In the genomic region with DNA sequence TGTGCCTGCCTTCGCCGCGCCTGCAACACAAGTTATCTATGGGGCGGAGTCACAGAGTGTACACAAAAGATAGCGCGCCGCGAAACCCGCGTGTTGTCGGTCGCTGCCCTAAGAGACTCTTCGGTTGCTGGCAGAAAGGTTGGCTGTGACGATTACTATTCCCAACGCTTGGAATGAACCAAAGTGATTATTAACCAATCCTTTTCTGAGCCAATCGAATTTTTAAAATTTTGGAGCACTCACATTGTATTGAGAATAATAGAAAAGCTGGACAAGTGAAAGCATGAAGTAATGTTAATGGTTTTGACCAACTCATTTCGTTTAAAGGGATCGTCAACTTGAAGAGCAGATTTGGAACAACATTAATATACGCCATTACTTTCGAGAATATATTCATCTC, we compare ENCODE assay signal across 5 worm cellular contexts.
TF ChIP-seq lines count a peak whose summit lies in the region.

No protein-coding gene starts in this region.

TF ChIP-seq in whole organism, L1 larva, 84 proteins besides CTCF, POLR2A, EP300 and RAD21 (continued from another document and continues in another):
- TF ChIP-seq tlp-1 (tag; optimal IDR thresholded peaks at IDR 0.05; lab: Kevin White, UChicago) (no peak), nhr-19 (GFP tag; conservative IDR thresholded peaks at IDR 0.05; lab: Robert Waterston, UW) (peak; percentile 88), unc-130 (tag; optimal IDR thresholded peaks at IDR 0.05; lab: Kevin White, UChicago) (no peak), egl-27 (tag; optimal IDR thresholded peaks at IDR 0.05; lab: Kevin White, UChicago) (no peak), isw-1 (GFP tag; IDR thresholded peaks at IDR 0.05; lab: Robert Waterston, UW) (no peak), snu-23 (GFP tag; optimal IDR thresholded peaks at IDR 0.05; lab: Kevin White, UChicago) (peak; percentile 81), mdl-1 (tag; optimal IDR thresholded peaks at IDR 0.05; lab: Kevin White, UChicago) (peak in 1 of 2 experiments; percentile 54), zag-1 (tag; optimal IDR thresholded peaks at IDR 0.05; lab: Kevin White, UChicago) (no peak), xbp-1 (tag; optimal IDR thresholded peaks at IDR 0.05; lab: Kevin White, UChicago) (peak; percentile 58), fos-1 (tag; optimal IDR thresholded peaks at IDR 0.05; lab: Kevin White, UChicago) (peak; percentile 44), nhr-12 (tag; optimal IDR thresholded peaks at IDR 0.05; lab: Kevin White, UChicago) (no peak), vab-15 (tag; optimal IDR thresholded peaks at IDR 0.05; lab: Kevin White, UChicago) (no peak), efl-3 (GFP tag; optimal IDR thresholded peaks at IDR 0.05; lab: Kevin White, UChicago) (no peak), C16A3.4 (tag; optimal IDR thresholded peaks at IDR 0.05; lab: Kevin White, UChicago) (no peak), irx-1 (tag; optimal IDR thresholded peaks at IDR 0.05; lab: Kevin White, UChicago) (peak; percentile 71), ceh-88 (GFP tag; IDR thresholded peaks at IDR 0.05; lab: Robert Waterston, UW) (peak; percentile 62; the same call in 1 of the 2 replicates), C04F5.9 (tag; optimal IDR thresholded peaks at IDR 0.05; lab: Kevin White, UChicago) (peak; percentile 43), skn-1 (tag; optimal IDR thresholded peaks at IDR 0.05; lab: Kevin White, UChicago) (no peak), hlh-17 (GFP tag; optimal IDR thresholded peaks at IDR 0.05; lab: Kevin White, UChicago; ENCODE audit: borderline replicate concordance) (no peak), ceh-63 (GFP tag; optimal IDR thresholded peaks at IDR 0.05; lab: Kevin White, UChicago) (no peak), tbx-2 (tag; optimal IDR thresholded peaks at IDR 0.05; lab: Kevin White, UChicago) (peak; percentile 60), hlh-4 (tag; optimal IDR thresholded peaks at IDR 0.05; lab: Kevin White, UChicago) (no peak), nhr-77 (tag; optimal IDR thresholded peaks at IDR 0.05; lab: Kevin White, UChicago) (peak; percentile 40), snpc-4 (tag; optimal IDR thresholded peaks at IDR 0.05; lab: Kevin White, UChicago) (peak; percentile 99), ces-1 (GFP tag; optimal IDR thresholded peaks at IDR 0.05; lab: Kevin White, UChicago) (no peak), unc-86 (tag; optimal IDR thresholded peaks at IDR 0.05; lab: Kevin White, UChicago) (peak; percentile 32)

TF ChIP-seq in whole organism, L2 larva, 48 proteins besides CTCF, POLR2A, EP300 and RAD21 (continued from another document):
- TF ChIP-seq lin-11 (tag; optimal IDR thresholded peaks at IDR 0.05; lab: Kevin White, UChicago) (peak; percentile 8), egl-27 (tag; optimal IDR thresholded peaks at IDR 0.05; lab: Kevin White, UChicago) (peak; percentile 22), nhr-11 (tag; optimal IDR thresholded peaks at IDR 0.05; lab: Kevin White, UChicago) (no peak), mab-5 (tag; optimal IDR thresholded peaks at IDR 0.05; lab: Kevin White, UChicago) (no peak)

TF ChIP-seq in whole organism, L3 larva, 47 proteins besides CTCF, POLR2A, EP300 and RAD21 (continued from another document):
- TF ChIP-seq nhr-43 (tag; optimal IDR thresholded peaks at IDR 0.05; lab: Kevin White, UChicago; ENCODE audit: poor library complexity, severe bottlenecking) (peak; percentile 61), nhr-237 (tag; optimal IDR thresholded peaks at IDR 0.05; lab: Kevin White, UChicago) (no peak), nfya-1 (tag; optimal IDR thresholded peaks at IDR 0.05; lab: Kevin White, UChicago; ENCODE audit: insufficient read depth) (peak; percentile 75), tbx-2 (tag; optimal IDR thresholded peaks at IDR 0.05; lab: Kevin White, UChicago) (peak; percentile 45)

TF ChIP-seq in whole organism, L4 larva, 104 proteins besides CTCF, POLR2A, EP300 and RAD21 (continued from another document):
- TF ChIP-seq mep-1 (tag; optimal IDR thresholded peaks at IDR 0.05; lab: Kevin White, UChicago) (peak; percentile 59), lsy-2 (tag; optimal IDR thresholded peaks at IDR 0.05; lab: Kevin White, UChicago) (peak in 1 of 2 experiments; percentile 73), dve-1 (tag; optimal IDR thresholded peaks at IDR 0.05; lab: Kevin White, UChicago; ENCODE audit: insufficient read depth) (peak; percentile 79), F26F4.8 (GFP tag; conservative IDR thresholded peaks at IDR 0.05; lab: Robert Waterston, UW) (no peak), nhr-42 (GFP tag; IDR thresholded peaks at IDR 0.05; lab: Robert Waterston, UW) (peak; percentile 27; the same call in 1 of the 2 replicates), egl-27 (tag; optimal IDR thresholded peaks at IDR 0.05; lab: Kevin White, UChicago) (no peak), hlh-30 (tag; optimal IDR thresholded peaks at IDR 0.05; lab: Kevin White, UChicago; ENCODE audit: insufficient read depth) (peak; percentile 68), tra-1 (GFP tag; IDR thresholded peaks at IDR 0.05; lab: Robert Waterston, UW) (peak; percentile 28; the same call in 1 of the 2 replicates), aly-2 (tag; optimal IDR thresholded peaks at IDR 0.05; lab: Kevin White, UChicago) (no peak), ZK337.2 (GFP tag; IDR thresholded peaks at IDR 0.05; lab: Robert Waterston, UW) (0 out of 2 replicates have a peak, but pooled peaks have one; percentile 12), duxl-1 (tag; optimal IDR thresholded peaks at IDR 0.05; lab: Kevin White, UChicago; ENCODE audit: poor library complexity) (peak; percentile 48), nhr-11 (tag; optimal IDR thresholded peaks at IDR 0.05; lab: Kevin White, UChicago) (peak; percentile 15), nhr-10 (tag; optimal IDR thresholded peaks at IDR 0.05; lab: Kevin White, UChicago) (no peak), ctbp-1 (GFP tag; IDR thresholded peaks at IDR 0.05; lab: Robert Waterston, UW) (no peak), nhr-48 (tag; optimal IDR thresholded peaks at IDR 0.05; lab: Kevin White, UChicago) (peak; percentile 63), spr-3 (GFP tag; optimal IDR thresholded peaks at IDR 0.05; lab: Kevin White, UChicago) (no peak), unc-62 (GFP tag; optimal IDR thresholded peaks at IDR 0.05 in 1 of 2; lab: Kevin White, UChicago) (peak in 1 of 2 experiments; percentile 35), unc-62 (tag; optimal IDR thresholded peaks at IDR 0.05; lab: Kevin White, UChicago) (no peak), spr-1 (tag; optimal IDR thresholded peaks at IDR 0.05; lab: Kevin White, UChicago) (peak; percentile 16), snpc-1.2 (GFP tag; IDR thresholded peaks at IDR 0.05; lab: Robert Waterston, UW) (no peak; the same call in 1 of the 2 replicates), nhr-76 (tag; optimal IDR thresholded peaks at IDR 0.05; lab: Kevin White, UChicago) (no peak), nhr-25 (tag; optimal IDR thresholded peaks at IDR 0.05; lab: Kevin White, UChicago; ENCODE audit: borderline replicate concordance, insufficient read depth) (peak; percentile 63), T20F7.1 (GFP tag; optimal IDR thresholded peaks at IDR 0.05; lab: Kevin White, UChicago) (no peak), daf-12 (tag; optimal IDR thresholded peaks at IDR 0.05; lab: Kevin White, UChicago) (no peak), saeg-2 (GFP tag; IDR thresholded peaks at IDR 0.05; lab: Robert Waterston, UW) (no peak), hlh-11 (tag; optimal IDR thresholded peaks at IDR 0.05; lab: Kevin White, UChicago) (peak; percentile 70), Y105C5A.15 (GFP tag; IDR thresholded peaks at IDR 0.05; lab: Robert Waterston, UW) (no peak), ces-1 (GFP tag; optimal IDR thresholded peaks at IDR 0.05; lab: Kevin White, UChicago) (no peak), F49E8.2 (tag; optimal IDR thresholded peaks at IDR 0.05; lab: Kevin White, UChicago; ENCODE audit: borderline replicate concordance) (peak; percentile 90)

TF ChIP-seq in whole organism, young adult, 124 proteins besides CTCF, POLR2A, EP300 and RAD21 (continued from another document):
- TF ChIP-seq ztf-22 (GFP tag; optimal IDR thresholded peaks at IDR 0.05; lab: Kevin White, UChicago) (no peak), akir-1 (GFP tag; optimal IDR thresholded peaks at IDR 0.05; lab: Kevin White, UChicago) (peak; percentile 20), madf-8 (GFP tag; conservative IDR thresholded peaks at IDR 0.05; lab: Robert Waterston, UW) (peak; percentile 37; the same call in 1 of the 2 replicates), dox-1 (GFP tag; IDR thresholded peaks at IDR 0.05; lab: Robert Waterston, UW) (no peak; the same call in 1 of the 2 replicates), lin-26 (GFP tag; IDR thresholded peaks at IDR 0.05; lab: Robert Waterston, UW) (no peak), nfyb-1 (GFP tag; IDR thresholded peaks at IDR 0.05; lab: Robert Waterston, UW) (no peak; the same call in 1 of the 2 replicates), cebp-1 (GFP tag; IDR thresholded peaks at IDR 0.05; lab: Robert Waterston, UW) (no peak), cebp-1 (tag; optimal IDR thresholded peaks at IDR 0.05; lab: Kevin White, UChicago) (no peak), aptf-3 (GFP tag; IDR thresholded peaks at IDR 0.05; lab: Robert Waterston, UW) (no peak), T07F8.4 (tag; optimal IDR thresholded peaks at IDR 0.05; lab: Kevin White, UChicago) (no peak), attf-6 (GFP tag; IDR thresholded peaks at IDR 0.05; lab: Robert Waterston, UW) (peak; percentile 87), F57A8.1 (GFP tag; optimal IDR thresholded peaks at IDR 0.05; lab: Kevin White, UChicago) (no peak), B0261.1 (tag; optimal IDR thresholded peaks at IDR 0.05; lab: Kevin White, UChicago) (no peak), ztf-26 (tag; optimal IDR thresholded peaks at IDR 0.05; lab: Kevin White, UChicago) (peak; percentile 46), lin-40 (tag; optimal IDR thresholded peaks at IDR 0.05; lab: Kevin White, UChicago) (peak; percentile 66), K11D2.4 (GFP tag; IDR thresholded peaks at IDR 0.05; lab: Robert Waterston, UW) (no peak), K12H6.12 (tag; optimal IDR thresholded peaks at IDR 0.05; lab: Kevin White, UChicago) (no peak), hlh-12 (tag; optimal IDR thresholded peaks at IDR 0.05; lab: Kevin White, UChicago) (no peak), F49E8.2 (tag; optimal IDR thresholded peaks at IDR 0.05; lab: Kevin White, UChicago; ENCODE audit: insufficient read depth) (peak; percentile 67), dpl-1 (GFP tag; optimal IDR thresholded peaks at IDR 0.05; lab: Kevin White, UChicago) (no peak), Y67H2A.10 (GFP tag; conservative IDR thresholded peaks at IDR 0.05; lab: Robert Waterston, UW) (no peak), tbp1 (GFP tag; optimal IDR thresholded peaks at IDR 0.05; lab: Kevin White, UChicago) (peak; percentile 81), nhr-179 (tag; optimal IDR thresholded peaks at IDR 0.05; lab: Kevin White, UChicago) (no peak), B0019.2 (GFP tag; conservative IDR thresholded peaks at IDR 0.05; lab: Robert Waterston, UW) (no peak), madf-3 (GFP tag; IDR thresholded peaks at IDR 0.05; lab: Robert Waterston, UW) (no peak), ccch-3 (GFP tag; optimal IDR thresholded peaks at IDR 0.05; lab: Kevin White, UChicago) (no peak), nfya-2 (GFP tag; IDR thresholded peaks at IDR 0.05; lab: Robert Waterston, UW) (no peak), F10E7.11 (tag; optimal IDR thresholded peaks at IDR 0.05; lab: Kevin White, UChicago) (peak; percentile 17), nhr-27 (tag; optimal IDR thresholded peaks at IDR 0.05; lab: Kevin White, UChicago) (peak; percentile 18), unc-62 (GFP tag; optimal IDR thresholded peaks at IDR 0.05; lab: Kevin White, UChicago) (no peak), mxl-1 (tag; optimal IDR thresholded peaks at IDR 0.05; lab: Kevin White, UChicago) (no peak), dpff-1 (tag; optimal IDR thresholded peaks at IDR 0.05; lab: Kevin White, UChicago) (no peak), F39B2.1 (GFP tag; IDR thresholded peaks at IDR 0.05; lab: Robert Waterston, UW) (0 out of 2 replicates have a peak, but pooled peaks have one; percentile 55), mel-28 (tag; optimal IDR thresholded peaks at IDR 0.05; lab: Kevin White, UChicago; ENCODE audit: borderline replicate concordance) (no peak), ztf-25 (GFP tag; IDR thresholded peaks at IDR 0.05; lab: Robert Waterston, UW) (no peak), unc-130 (GFP tag; optimal IDR thresholded peaks at IDR 0.05; lab: Kevin White, UChicago) (no peak), ztf-3 (GFP tag; optimal IDR thresholded peaks at IDR 0.05; lab: Kevin White, UChicago) (no peak), F52B5.7 (tag; optimal IDR thresholded peaks at IDR 0.05; lab: Kevin White, UChicago) (no peak), B0336.3 (GFP tag; IDR thresholded peaks at IDR 0.05; lab: Robert Waterston, UW) (peak; percentile 87), tlf-1 (GFP tag; optimal IDR thresholded peaks at IDR 0.05; lab: Kevin White, UChicago) (peak; percentile 38), Y53F4B.3 (GFP tag; IDR thresholded peaks at IDR 0.05; lab: Robert Waterston, UW) (no peak), Y53G8AR.9 (GFP tag; conservative IDR thresholded peaks at IDR 0.05; lab: Robert Waterston, UW) (no peak), F23B12.7 (tag; optimal IDR thresholded peaks at IDR 0.05; lab: Kevin White, UChicago; ENCODE audit: insufficient read depth) (peak; percentile 84), snpc-1.3 (tag; optimal IDR thresholded peaks at IDR 0.05; lab: Kevin White, UChicago; ENCODE audit: insufficient read depth) (peak; percentile 94), madf-6 (GFP tag; IDR thresholded peaks at IDR 0.05; lab: Robert Waterston, UW) (peak; percentile 92), ZK185.1 (tag; optimal IDR thresholded peaks at IDR 0.05; lab: Kevin White, UChicago; ENCODE audit: poor library complexity, severe bottlenecking) (peak; percentile 72), zim-3 (tag; optimal IDR thresholded peaks at IDR 0.05; lab: Kevin White, UChicago) (peak; percentile 40), ztf-18 (tag; optimal IDR thresholded peaks at IDR 0.05; lab: Kevin White, UChicago) (peak; percentile 14), F57C9.4 (tag; optimal IDR thresholded peaks at IDR 0.05; lab: Kevin White, UChicago) (peak; percentile 34), aptf-2 (GFP tag; conservative IDR thresholded peaks at IDR 0.05; lab: Robert Waterston, UW) (no peak), gei-17 (GFP tag; optimal IDR thresholded peaks at IDR 0.05; lab: Kevin White, UChicago) (no peak), F55B11.4 (tag; optimal IDR thresholded peaks at IDR 0.05; lab: Kevin White, UChicago; ENCODE audit: borderline replicate concordance, insufficient read depth) (no peak), ceh-100 (GFP tag; IDR thresholded peaks at IDR 0.05; lab: Robert Waterston, UW) (no peak), C06A6.2 (GFP tag; conservative IDR thresholded peaks at IDR 0.05; lab: Robert Waterston, UW) (no peak), rec-8 (tag; optimal IDR thresholded peaks at IDR 0.05; lab: Kevin White, UChicago) (peak in 1 of 2 experiments; percentile 41), rpc-1 (optimal IDR thresholded peaks at IDR 0.05; lab: Kevin White, UChicago) (no peak), rpc-1 (tag; optimal IDR thresholded peaks at IDR 0.05; lab: Kevin White, UChicago) (peak; percentile 7), mcd-1 (GFP tag; IDR thresholded peaks at IDR 0.05; lab: Robert Waterston, UW) (peak; percentile 76), repo-1 (tag; optimal IDR thresholded peaks at IDR 0.05; lab: Kevin White, UChicago) (peak; percentile 76), F37B4.10 (GFP tag; IDR thresholded peaks at IDR 0.05; lab: Robert Waterston, UW) (no peak), hsf-1 (GFP tag; IDR thresholded peaks at IDR 0.05; lab: Robert Waterston, UW) (0 out of 2 replicates have a peak, but pooled peaks have one; percentile 26), nhr-120 (GFP tag; IDR thresholded peaks at IDR 0.05; lab: Robert Waterston, UW) (no peak)
